Worm (Caenorhabditis elegans) whole organism, midembryonic: Measurements from ENCODE around the gene H03G16.7.

Experiments used
- T22C8.4 ChIP-seq: fragments of 200-800 bp; sonication (Bioruptor generic); IDR thresholded peaks from 2 replicates; pipeline ENCODE4 v1.3.6; 2022; ENCODE audit warnings: missing genetic modification characterization, missing compliant biosample characterization
- cog-1 ChIP-seq: sonication (generic microtip); optimal IDR thresholded peaks from 2 replicates; lab custom pipeline; 2016; ENCODE audit warnings: missing genetic modification characterization, missing compliant biosample characterization
- flt-1 ChIP-seq: fragments of 200-800 bp; sonication (Bioruptor generic); IDR thresholded peaks from 2 replicates; pipeline ENCODE4 v1.3.6; 2022; ENCODE audit warnings: missing genetic modification characterization, missing compliant biosample characterization
- klf-2 ChIP-seq: fragments of 200-800 bp; sonication (Bioruptor generic); conservative IDR thresholded peaks from 2 replicates; pipeline ENCODE4 v1.3.6; 2022; ENCODE audit warnings: missing genetic modification reagents, missing genetic modification characterization, missing compliant biosample characterization
- med-1 ChIP-seq: sonication (generic microtip); optimal IDR thresholded peaks from 2 replicates; lab custom pipeline; 2017; ENCODE audit warnings: missing genetic modification characterization, mild to moderate bottlenecking, missing compliant biosample characterization, antibody characterized with exemption, missing genetic modification reagents; ENCODE audit not compliant: insufficient read depth
- ref-1 ChIP-seq: fragments of 200-800 bp; sonication (Bioruptor generic); conservative IDR thresholded peaks from 2 replicates; pipeline ENCODE4 v1.3.6; 2022; ENCODE audit warnings: missing genetic modification reagents, missing genetic modification characterization, missing compliant biosample characterization
- tab-1 ChIP-seq: fragments of 200-800 bp; sonication (Bioruptor generic); IDR thresholded peaks from 2 replicates; pipeline ENCODE4 v1.3.6; 2022; ENCODE audit warnings: missing genetic modification characterization, missing compliant biosample characterization
- ztf-23 ChIP-seq: fragments of 200-800 bp; sonication (Bioruptor generic); IDR thresholded peaks from 2 replicates; pipeline ENCODE4 v1.3.6; 2022; ENCODE audit warnings: missing genetic modification reagents, missing genetic modification characterization, missing compliant biosample characterization
- ztf-29 ChIP-seq: fragments of 200-800 bp; sonication (Bioruptor generic); IDR thresholded peaks from 2 replicates; pipeline ENCODE4 v1.3.6; 2022; ENCODE audit warnings: missing genetic modification reagents, missing genetic modification characterization, missing compliant biosample characterization

H03G16.7 gene

DNA sequence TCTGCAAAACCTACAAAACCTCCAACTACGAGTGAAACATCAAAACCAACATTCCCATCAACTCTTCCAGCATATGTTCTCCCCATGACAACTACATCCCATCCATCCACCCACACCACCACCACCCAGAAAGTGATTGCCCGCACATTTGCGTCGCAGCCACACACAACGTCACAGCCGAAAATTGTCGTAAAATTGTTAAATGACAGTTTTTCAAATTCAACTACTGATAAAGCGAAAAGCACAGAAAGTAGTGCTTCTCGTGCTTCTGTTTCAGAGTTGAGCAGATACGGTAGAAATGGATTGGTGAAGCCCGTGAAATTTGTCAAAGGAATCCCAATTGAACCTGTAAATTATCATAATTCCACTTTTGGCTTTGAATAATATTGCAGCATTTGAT lies 31.9 kb upstream of the H03G16.7 start:
- no peak for TF ChIP-seq flt-1 (GFP tag; lab: Robert Waterston, UW)
- no peak for TF ChIP-seq ref-1 (GFP tag; lab: Robert Waterston, UW)

DNA sequence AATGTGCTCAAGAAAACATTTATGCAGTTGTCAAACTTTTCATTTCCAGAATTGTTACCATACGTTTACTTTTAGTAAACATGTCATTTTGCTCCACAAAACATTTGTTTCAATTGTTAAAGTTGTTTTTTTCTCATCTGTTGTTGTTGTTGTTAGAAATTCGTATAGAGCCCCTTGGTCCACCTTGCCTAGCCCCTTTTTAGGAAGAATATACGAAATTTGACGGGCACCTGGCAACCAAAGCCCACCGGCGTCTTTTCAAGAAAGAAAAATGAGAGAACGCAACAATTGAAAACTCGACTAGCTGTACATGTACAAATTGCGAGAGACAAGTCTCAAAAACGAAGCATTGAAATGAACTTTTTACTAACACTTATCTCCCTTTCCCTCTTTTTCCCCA lies 28.6 kb upstream of the H03G16.7 start, which contains the start of gene F09B12.5:
TSS of gene F09B12.5 (plus strand) at position 301 of the 400 bp plus-strand sequence.
- no peak for TF ChIP-seq tab-1 (GFP tag; lab: Robert Waterston, UW)
- no peak for TF ChIP-seq ref-1 (GFP tag; lab: Robert Waterston, UW)
- TF ChIP-seq med-1: no peak
- TF ChIP-seq klf-2 (GFP tag; lab: Robert Waterston, UW): no peak
- no peak for TF ChIP-seq ztf-29 (GFP tag; lab: Robert Waterston, UW)
- TF ChIP-seq cog-1: no peak
- no peak for TF ChIP-seq ztf-23 (GFP tag; lab: Robert Waterston, UW)
- no peak for TF ChIP-seq T22C8.4 (GFP tag; lab: Robert Waterston, UW)
- TF ChIP-seq flt-1 (GFP tag; lab: Robert Waterston, UW): no peak

DNA sequence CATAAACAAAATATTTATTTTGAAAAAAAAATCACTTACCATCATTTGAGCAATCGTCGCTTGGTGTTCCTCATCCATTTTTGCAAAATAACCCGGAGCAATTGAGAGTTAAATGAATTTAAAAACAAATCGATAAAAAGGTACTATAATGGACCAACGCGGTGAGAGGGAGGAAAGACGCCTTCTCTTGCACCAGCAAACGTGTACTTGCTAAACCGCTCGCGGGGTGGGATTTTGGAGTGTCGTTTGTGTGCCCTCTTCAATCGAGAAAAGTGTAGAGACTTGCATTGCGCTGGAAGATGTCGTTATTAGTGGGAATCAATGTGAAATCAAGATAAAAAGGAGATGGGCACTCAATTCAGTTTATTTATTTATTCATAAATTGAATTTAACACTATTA lies 28.0 kb upstream of the H03G16.7 start, which contains the start of gene H40L08.1:
TSS of gene H40L08.1 (minus strand) at position 292 of the 400 bp plus-strand sequence.
- no peak for TF ChIP-seq tab-1 (GFP tag; lab: Robert Waterston, UW)
- no peak for TF ChIP-seq T22C8.4 (GFP tag; lab: Robert Waterston, UW)

DNA sequence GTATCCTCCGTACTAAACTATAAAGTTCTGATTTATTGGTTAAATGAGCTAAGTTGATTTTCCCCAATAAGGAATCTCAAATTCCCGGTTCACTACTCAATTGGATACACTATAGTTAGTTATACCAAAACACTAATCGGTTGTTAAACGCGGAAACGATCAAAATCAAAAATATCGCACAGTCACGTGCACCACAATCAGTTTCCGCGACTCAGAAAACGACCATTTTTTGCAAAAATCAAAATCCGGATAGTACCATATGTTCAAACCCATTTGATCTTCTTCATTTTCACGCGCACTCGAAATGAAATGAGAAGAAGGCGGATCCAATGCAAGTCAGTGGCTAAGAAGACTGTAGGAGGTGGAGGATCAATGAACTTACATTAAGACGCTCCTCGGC lies 25.7 kb upstream of the H03G16.7 start:
- TF ChIP-seq ztf-23 (GFP tag; lab: Robert Waterston, UW): no peak
- no peak for TF ChIP-seq klf-2 (GFP tag; lab: Robert Waterston, UW)
- TF ChIP-seq tab-1 (GFP tag; lab: Robert Waterston, UW): no peak
- TF ChIP-seq cog-1: no peak
- TF ChIP-seq flt-1 (GFP tag; lab: Robert Waterston, UW): no peak

DNA sequence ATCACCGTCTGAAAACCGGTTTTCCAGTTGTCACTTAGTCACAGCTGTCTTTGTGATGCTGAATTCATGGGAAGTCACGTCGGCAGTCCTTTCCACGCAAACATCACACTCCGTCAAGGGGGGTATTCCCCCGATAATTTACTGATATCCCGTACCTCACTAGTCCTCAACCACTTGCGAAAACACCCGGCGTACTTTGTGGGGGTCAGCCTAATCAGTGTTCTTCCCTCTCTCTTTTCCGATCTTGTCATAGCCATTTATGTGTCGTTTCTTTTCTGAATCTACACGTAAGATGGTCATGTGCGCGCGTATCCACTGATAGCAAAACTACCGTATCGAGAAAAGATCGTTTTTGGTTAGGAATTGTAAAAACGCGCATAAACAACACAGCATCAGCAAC lies 23.6 kb upstream of the H03G16.7 start:
- TF ChIP-seq ref-1 (GFP tag; lab: Robert Waterston, UW): no peak
- TF ChIP-seq tab-1 (GFP tag; lab: Robert Waterston, UW): no peak
- no peak for TF ChIP-seq flt-1 (GFP tag; lab: Robert Waterston, UW)
- TF ChIP-seq ztf-29 (GFP tag; lab: Robert Waterston, UW): no peak

DNA sequence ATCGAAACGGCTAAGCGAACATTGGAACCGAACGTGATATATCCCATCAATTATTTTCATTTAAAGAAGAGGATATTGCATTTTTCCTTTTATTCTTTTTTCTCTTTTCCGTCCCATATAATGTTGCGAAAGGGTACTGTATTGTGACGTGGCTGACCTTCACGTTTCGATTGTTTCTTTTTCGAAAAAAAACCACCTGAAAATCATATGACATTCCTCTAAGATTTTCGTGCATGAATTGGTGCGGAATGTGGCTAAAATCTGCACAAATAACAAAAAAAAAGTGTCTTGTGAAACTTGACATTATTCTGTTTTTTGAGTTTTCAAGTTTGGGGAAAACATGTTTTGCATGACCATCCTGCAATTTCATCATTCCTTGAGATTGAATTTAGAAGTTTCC lies 22.5 kb upstream of the H03G16.7 start:
- TF ChIP-seq tab-1 (GFP tag; lab: Robert Waterston, UW) (no peak), klf-2 (GFP tag; lab: Robert Waterston, UW) (no peak), ref-1 (GFP tag; lab: Robert Waterston, UW) (no peak), ztf-23 (GFP tag; lab: Robert Waterston, UW) (no peak), med-1 (no peak), flt-1 (GFP tag; lab: Robert Waterston, UW) (no peak), ztf-29 (GFP tag; lab: Robert Waterston, UW) (no peak), cog-1 (no peak), T22C8.4 (GFP tag; lab: Robert Waterston, UW) (no peak)

DNA sequence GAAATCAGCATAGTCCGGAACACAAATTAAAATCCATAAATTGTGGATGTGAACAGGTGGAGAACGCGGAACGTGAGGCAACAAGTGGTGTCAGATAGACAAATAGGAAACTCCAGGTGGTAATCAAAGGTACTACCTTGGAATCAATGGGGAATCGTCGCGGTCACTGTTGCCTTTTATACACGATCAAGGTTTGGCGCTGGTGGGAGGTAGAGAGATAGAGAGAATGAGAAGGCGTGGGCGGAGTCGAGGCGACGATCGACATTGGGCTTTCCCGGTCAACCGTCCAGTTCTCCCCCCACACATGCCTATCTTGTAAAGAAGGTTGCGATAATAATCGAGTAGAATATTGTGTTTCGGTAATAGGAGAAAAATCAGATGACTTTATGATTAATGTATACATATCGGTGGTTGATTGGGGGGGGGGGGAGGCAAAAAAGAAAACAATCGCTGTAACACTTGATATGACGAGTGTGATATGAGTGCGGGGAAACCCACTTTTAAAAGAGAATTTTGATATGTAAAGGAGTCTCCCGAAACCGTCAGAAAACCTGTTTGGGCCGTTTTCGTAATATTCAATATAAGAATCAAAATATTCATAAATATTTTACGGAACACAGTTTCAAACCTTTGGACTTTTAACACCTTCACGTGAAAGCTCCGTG lies 21.9 kb upstream of the H03G16.7 start, which contains the start of the genes H40L08.8, H40L08.2 and H40L08.7:
TSS of gene H40L08.8 (minus strand) at position 37 of the 665 bp plus-strand sequence.
TSS of gene H40L08.2 (minus strand) at position 148 of the 665 bp plus-strand sequence.
TSS of gene H40L08.7 (minus strand) at position 148 of the 665 bp plus-strand sequence.
- no peak for TF ChIP-seq med-1

DNA sequence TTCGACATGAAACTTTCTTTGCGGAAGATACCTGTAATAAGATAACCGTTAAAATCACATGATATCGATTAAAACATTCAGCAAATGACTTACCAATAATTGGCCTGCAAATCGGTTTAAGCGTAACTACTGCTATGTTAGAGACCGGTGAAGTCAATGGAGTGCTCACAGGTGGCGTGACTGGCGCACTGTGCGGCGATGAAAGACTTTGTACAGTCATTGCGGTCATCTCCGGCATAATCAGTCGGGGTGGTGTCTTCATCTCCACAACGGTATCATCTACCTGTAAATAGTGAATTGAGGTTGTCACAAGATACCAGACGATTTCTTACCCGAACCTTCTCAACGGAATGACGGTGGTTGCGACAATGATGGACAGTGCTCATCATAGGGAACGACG lies 21.1 kb upstream of the H03G16.7 start:
- TF ChIP-seq T22C8.4 (GFP tag; lab: Robert Waterston, UW): no peak
- TF ChIP-seq ztf-23 (GFP tag; lab: Robert Waterston, UW): no peak
- no peak for TF ChIP-seq ref-1 (GFP tag; lab: Robert Waterston, UW)
- TF ChIP-seq ztf-29 (GFP tag; lab: Robert Waterston, UW): no peak
- TF ChIP-seq med-1: no peak
- TF ChIP-seq cog-1: no peak
- no peak for TF ChIP-seq tab-1 (GFP tag; lab: Robert Waterston, UW)
- no peak for TF ChIP-seq klf-2 (GFP tag; lab: Robert Waterston, UW)
- TF ChIP-seq flt-1 (GFP tag; lab: Robert Waterston, UW): no peak

DNA sequence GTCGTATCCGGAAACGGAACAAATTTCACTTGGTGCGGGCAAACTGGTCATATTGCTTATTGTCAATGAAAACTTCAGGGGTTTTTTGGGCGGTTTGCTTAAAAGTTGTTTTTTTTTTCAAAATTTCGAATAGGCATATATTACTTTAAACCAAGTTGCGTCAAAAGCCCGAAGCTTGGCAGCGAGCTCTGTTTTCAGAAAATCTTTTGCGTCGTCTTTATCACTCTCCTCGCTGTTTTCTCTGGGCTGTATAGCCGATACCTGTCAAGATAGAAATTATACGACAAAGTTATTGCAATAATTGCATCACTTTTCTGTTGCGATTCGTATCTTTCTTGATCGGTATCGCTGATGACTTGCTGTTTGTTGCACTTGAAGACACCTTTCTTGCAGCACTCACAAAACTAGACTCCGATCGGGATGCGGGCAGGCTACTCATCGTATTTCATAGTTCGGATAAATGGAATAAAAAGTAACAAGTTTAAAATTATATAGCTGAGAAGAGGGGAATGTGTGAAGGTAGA lies 20.3 kb upstream of the H03G16.7 start, which contains the start of the genes H40L08.3 and H40L08.9:
TSS of gene H40L08.3 (minus strand) at position 51 of the 524 bp plus-strand sequence.
TSS of gene H40L08.9 (minus strand) at position 439 of the 524 bp plus-strand sequence.
- TF ChIP-seq cog-1: no peak
- no peak for TF ChIP-seq flt-1 (GFP tag; lab: Robert Waterston, UW)
- TF ChIP-seq med-1: no peak
- TF ChIP-seq klf-2 (GFP tag; lab: Robert Waterston, UW): no peak
- TF ChIP-seq ztf-23 (GFP tag; lab: Robert Waterston, UW): no peak
- TF ChIP-seq ztf-29 (GFP tag; lab: Robert Waterston, UW): no peak
- no peak for TF ChIP-seq ref-1 (GFP tag; lab: Robert Waterston, UW)
- TF ChIP-seq T22C8.4 (GFP tag; lab: Robert Waterston, UW): no peak
- TF ChIP-seq tab-1 (GFP tag; lab: Robert Waterston, UW): no peak

DNA sequence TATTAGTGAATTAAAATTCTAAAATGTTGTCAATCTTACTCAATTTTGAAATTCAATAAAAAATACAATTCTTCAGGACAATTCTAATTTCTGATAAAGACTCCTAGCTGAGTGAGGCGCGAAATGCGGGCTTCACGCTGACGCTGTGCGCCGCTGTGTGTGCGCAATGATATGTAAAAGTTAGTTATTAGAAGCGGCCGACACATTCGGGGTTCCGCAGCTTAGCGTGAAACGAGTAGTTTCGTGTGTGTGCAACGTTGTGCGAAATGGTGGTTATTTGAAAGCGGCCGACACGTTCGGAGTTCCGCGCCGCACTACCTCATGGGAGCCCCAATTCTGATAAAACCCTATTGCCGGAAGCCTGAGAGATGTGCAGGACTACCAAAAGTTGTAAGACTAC lies 19.4 kb upstream of the H03G16.7 start:
- TF ChIP-seq med-1 (no peak), ref-1 (GFP tag; lab: Robert Waterston, UW) (no peak), klf-2 (GFP tag; lab: Robert Waterston, UW) (no peak), ztf-23 (GFP tag; lab: Robert Waterston, UW) (no peak), tab-1 (GFP tag; lab: Robert Waterston, UW) (no peak), T22C8.4 (GFP tag; lab: Robert Waterston, UW) (no peak), ztf-29 (GFP tag; lab: Robert Waterston, UW) (no peak), flt-1 (GFP tag; lab: Robert Waterston, UW) (no peak), cog-1 (no peak)
